Worm (Caenorhabditis elegans) whole organism, L4 larva: ENCODE measurements around the gene F54F2.9.

Experiments used
- D1046.2 ChIP-seq: fragments of 200-800 bp; sonication (Bioruptor generic); IDR thresholded peaks from 2 replicates; pipeline ENCODE4 v1.3.6; 2022; ENCODE audit warnings: missing genetic modification characterization, missing compliant biosample characterization
- F10B5.3 ChIP-seq: sonication (generic microtip); optimal IDR thresholded peaks from 2 replicates; lab custom pipeline; 2016; ENCODE audit warnings: mild to moderate bottlenecking, missing genetic modification characterization, missing compliant biosample characterization
- F26F4.8 ChIP-seq: fragments of 200-800 bp; sonication (Bioruptor generic); conservative IDR thresholded peaks from 2 replicates; pipeline ENCODE4 v1.3.6; 2022; ENCODE audit warnings: missing genetic modification characterization, missing compliant biosample characterization
- F37D6.2 ChIP-seq: sonication (generic microtip); optimal IDR thresholded peaks from 2 replicates; lab custom pipeline; 2016; ENCODE audit warnings: mild to moderate bottlenecking, missing genetic modification characterization, missing compliant biosample characterization
- T20F7.1 ChIP-seq: fragments of 200-800 bp; sonication (Bioruptor generic); optimal IDR thresholded peaks from 2 replicates; lab custom pipeline; 2018; ENCODE audit warnings: mild to moderate bottlenecking, missing genetic modification characterization, missing compliant biosample characterization
- Y5F2A.4 ChIP-seq: fragments of 200-800 bp; sonication (Bioruptor generic); optimal IDR thresholded peaks from 2 replicates; lab custom pipeline; 2018; ENCODE audit warnings: mild to moderate bottlenecking, missing genetic modification characterization, missing compliant biosample characterization
- Y75B8A.6 ChIP-seq: fragments of 200-800 bp; sonication (Bioruptor generic); IDR thresholded peaks from 2 replicates; pipeline ENCODE4 v1.3.6; 2022; ENCODE audit warnings: missing genetic modification reagents, missing genetic modification characterization, missing compliant biosample characterization
- ZK546.5 ChIP-seq, 2 experiments: sonication (generic microtip); optimal IDR thresholded peaks; 2 replicates each; lab custom pipeline; 2017; ENCODE audit warnings: missing biosample characterization in 2 of 2, missing genetic modification characterization in 2 of 2
- aly-2 ChIP-seq: sonication (generic microtip); optimal IDR thresholded peaks from 2 replicates; lab custom pipeline; 2018; ENCODE audit warnings: missing biosample characterization, missing genetic modification characterization
- ama-1 ChIP-seq: fragments of 150-350 bp; optimal IDR thresholded peaks from 2 replicates; lab custom pipeline; 2014; ENCODE audit warnings: inconsistent platforms, mixed read lengths
- ceh-28 ChIP-seq: fragments of 150-350 bp; optimal IDR thresholded peaks from 2 replicates; lab custom pipeline; 2014; ENCODE audit warnings: missing biosample characterization, missing genetic modification reagents, missing genetic modification characterization
- cey-2 ChIP-seq: sonication (generic microtip); optimal IDR thresholded peaks from 3 replicates; lab custom pipeline; 2017; ENCODE audit warnings: missing genetic modification characterization, mild to moderate bottlenecking, missing compliant biosample characterization, antibody characterized with exemption, borderline replicate concordance; ENCODE audit not compliant: insufficient read depth
- daf-12 ChIP-seq: fragments of 150-350 bp; optimal IDR thresholded peaks from 2 replicates; lab custom pipeline; 2014; ENCODE audit warnings: missing biosample characterization, missing genetic modification reagents, missing genetic modification characterization
- daf-16 ChIP-seq, 3 experiments: sonication (generic microtip); optimal IDR thresholded peaks; 2 replicates each; lab custom pipeline; 2016 to 2017; ENCODE audit warnings: missing genetic modification characterization in 3 of 3, missing genetic modification reagents in 3 of 3, mild to moderate bottlenecking in 2 of 3, missing compliant biosample characterization in 2 of 3, missing biosample characterization in 1 of 3, moderate library complexity in 1 of 3
- daf-19 ChIP-seq: fragments of 200-800 bp; sonication (Bioruptor generic); conservative IDR thresholded peaks from 2 replicates; pipeline ENCODE4 v1.3.6; 2022; ENCODE audit warnings: missing genetic modification characterization, missing compliant biosample characterization
- daf-8 ChIP-seq: fragments of 200-800 bp; sonication (Bioruptor generic); IDR thresholded peaks from 2 replicates; pipeline ENCODE4 v1.3.6; 2022; ENCODE audit warnings: missing genetic modification characterization, missing compliant biosample characterization
- dmd-6 ChIP-seq: fragments of 200-800 bp; sonication (Bioruptor generic); IDR thresholded peaks from 2 replicates; pipeline ENCODE4 v1.3.6; 2022; ENCODE audit warnings: missing genetic modification reagents, missing genetic modification characterization, missing compliant biosample characterization
- dmd-9 ChIP-seq: fragments of 200-800 bp; sonication (Bioruptor generic); IDR thresholded peaks from 2 replicates; pipeline ENCODE4 v1.3.6; 2022; ENCODE audit warnings: missing genetic modification reagents, missing genetic modification characterization, missing compliant biosample characterization
- dpl-1 ChIP-seq: fragments of 150-350 bp; optimal IDR thresholded peaks from 2 replicates; lab custom pipeline; 2014; ENCODE audit warnings: missing biosample characterization, missing genetic modification reagents, missing genetic modification characterization
- egl-27 ChIP-seq: sonication (generic microtip); optimal IDR thresholded peaks from 3 replicates; lab custom pipeline; 2017; ENCODE audit warnings: missing biosample characterization, missing genetic modification reagents, missing genetic modification characterization
- fos-1 ChIP-seq: fragments of 150-350 bp; optimal IDR thresholded peaks from 2 replicates; lab custom pipeline; 2014; ENCODE audit warnings: missing biosample characterization, missing genetic modification characterization
- hif-1 ChIP-seq, 2 experiments: sonication (generic microtip); optimal IDR thresholded peaks; 2 replicates each; lab custom pipeline; 2016 to 2017; ENCODE audit warnings: missing compliant biosample characterization in 2 of 2, missing genetic modification characterization in 2 of 2, missing genetic modification reagents in 2 of 2, missing genotype in 2 of 2, mild to moderate bottlenecking in 1 of 2
- hlh-11 ChIP-seq: fragments of 200-800 bp; sonication (Bioruptor generic); optimal IDR thresholded peaks from 2 replicates; lab custom pipeline; 2018; ENCODE audit warnings: mild to moderate bottlenecking, missing genetic modification characterization, missing compliant biosample characterization
- lin-13 ChIP-seq: fragments of 150-350 bp; optimal IDR thresholded peaks from 2 replicates; lab custom pipeline; 2014; ENCODE audit warnings: missing biosample characterization, missing genetic modification reagents, missing genetic modification characterization
- lin-15B ChIP-seq: fragments of 150-350 bp; sonication (generic microtip); optimal IDR thresholded peaks from 3 replicates; lab custom pipeline; 2014; ENCODE audit warnings: missing biosample characterization, missing genetic modification characterization
- lin-38 ChIP-seq: fragments of 200-800 bp; sonication (Bioruptor generic); IDR thresholded peaks from 2 replicates; pipeline ENCODE4 v1.3.6; 2022; ENCODE audit warnings: missing genetic modification reagents, missing genetic modification characterization, missing compliant biosample characterization
- lin-39 ChIP-seq: fragments of 150-350 bp; optimal IDR thresholded peaks from 2 replicates; lab custom pipeline; 2014; ENCODE audit warnings: missing biosample characterization, missing genetic modification reagents, missing genetic modification characterization
- lir-3 ChIP-seq: sonication (generic microtip); optimal IDR thresholded peaks from 2 replicates; lab custom pipeline; 2016; ENCODE audit warnings: mild to moderate bottlenecking, missing genetic modification characterization, missing compliant biosample characterization
- lsy-2 ChIP-seq, 2 experiments: fragments of 150-350 bp in 1 of 2; sonication (generic microtip) in 1 of 2; optimal IDR thresholded peaks; 2 replicates each; lab custom pipeline; 2014 to 2017; ENCODE audit warnings: missing biosample characterization in 2 of 2, missing genetic modification characterization in 2 of 2
- madf-9 ChIP-seq: fragments of 200-800 bp; sonication (Bioruptor generic); conservative IDR thresholded peaks from 2 replicates; pipeline ENCODE4 v1.3.6; 2022; ENCODE audit warnings: missing genetic modification reagents, missing genetic modification characterization, missing compliant biosample characterization
- mdl-1 ChIP-seq, 2 experiments: fragments of 150-350 bp in 1 of 2; sonication (generic microtip) in 1 of 2; optimal IDR thresholded peaks; 2 replicates each; lab custom pipeline; 2014 to 2017; ENCODE audit warnings: missing biosample characterization in 2 of 2, missing genetic modification characterization in 2 of 2
- mep-1 ChIP-seq: fragments of 150-350 bp; sonication (generic microtip); optimal IDR thresholded peaks from 3 replicates; lab custom pipeline; 2014; ENCODE audit warnings: missing biosample characterization, missing genetic modification characterization
- mes-2 ChIP-seq: sonication (generic microtip); optimal IDR thresholded peaks from 2 replicates; lab custom pipeline; 2016; ENCODE audit warnings: missing genotype, mild to moderate bottlenecking, missing genetic modification characterization, missing compliant biosample characterization; ENCODE audit not compliant: poor library complexity, severe bottlenecking
- mxl-3 ChIP-seq: fragments of 200-800 bp; sonication (Bioruptor generic); optimal IDR thresholded peaks from 2 replicates; lab custom pipeline; 2018; ENCODE audit warnings: mild to moderate bottlenecking, missing genetic modification characterization, missing compliant biosample characterization
- nhr-11 ChIP-seq: fragments of 150-350 bp; optimal IDR thresholded peaks from 2 replicates; lab custom pipeline; 2014; ENCODE audit warnings: missing biosample characterization, missing genetic modification characterization
- nhr-25 ChIP-seq: sonication (generic microtip); optimal IDR thresholded peaks from 2 replicates; lab custom pipeline; 2017; ENCODE audit warnings: missing genetic modification characterization, mild to moderate bottlenecking, missing compliant biosample characterization, antibody characterized with exemption, moderate library complexity, borderline replicate concordance; ENCODE audit not compliant: insufficient read depth
- nhr-48 ChIP-seq: sonication (generic microtip); optimal IDR thresholded peaks from 2 replicates; lab custom pipeline; 2016; ENCODE audit warnings: mild to moderate bottlenecking, missing genetic modification characterization, missing compliant biosample characterization
- nhr-6 ChIP-seq: fragments of 150-350 bp; optimal IDR thresholded peaks from 2 replicates; lab custom pipeline; 2014; ENCODE audit warnings: missing biosample characterization, missing genetic modification characterization
- nhr-76 ChIP-seq: fragments of 150-350 bp; optimal IDR thresholded peaks from 2 replicates; lab custom pipeline; 2014; ENCODE audit warnings: missing biosample characterization, missing genetic modification characterization
- nhr-77 ChIP-seq: fragments of 150-350 bp; optimal IDR thresholded peaks from 2 replicates; lab custom pipeline; 2014; ENCODE audit warnings: missing biosample characterization, missing genetic modification characterization
- pqm-1 ChIP-seq: sonication (generic microtip); optimal IDR thresholded peaks from 2 replicates; lab custom pipeline; 2017; ENCODE audit warnings: missing biosample characterization, missing genetic modification characterization
- rbr-2 ChIP-seq: sonication (generic microtip); optimal IDR thresholded peaks from 2 replicates; lab custom pipeline; 2016; ENCODE audit warnings: missing genotype, missing genetic modification characterization, missing compliant biosample characterization
- saeg-2 ChIP-seq: fragments of 200-800 bp; sonication (Bioruptor generic); IDR thresholded peaks from 2 replicates; pipeline ENCODE4 v1.3.6; 2022; ENCODE audit warnings: missing genetic modification reagents, missing genetic modification characterization, missing compliant biosample characterization
- snpc-1.2 ChIP-seq: fragments of 200-800 bp; sonication (Bioruptor generic); IDR thresholded peaks from 2 replicates; pipeline ENCODE4 v1.3.6; 2022; ENCODE audit warnings: missing genetic modification reagents, missing genetic modification characterization, missing compliant biosample characterization
- snpc-4 ChIP-seq: fragments of 150-350 bp; optimal IDR thresholded peaks from 2 replicates; lab custom pipeline; 2014; ENCODE audit warnings: missing biosample characterization, missing genetic modification characterization
- spr-3 ChIP-seq: fragments of 200-800 bp; sonication (Bioruptor generic); optimal IDR thresholded peaks from 2 replicates; lab custom pipeline; 2018; ENCODE audit warnings: mild to moderate bottlenecking, missing genetic modification characterization, missing compliant biosample characterization
- tag-97 ChIP-seq: fragments of 200-800 bp; sonication (Bioruptor generic); IDR thresholded peaks from 2 replicates; pipeline ENCODE4 v1.3.6; 2022; ENCODE audit warnings: missing genetic modification characterization, missing compliant biosample characterization
- zag-1 ChIP-seq: fragments of 150-350 bp; optimal IDR thresholded peaks from 2 replicates; lab custom pipeline; 2014; ENCODE audit warnings: missing biosample characterization, missing genetic modification characterization
- zfp-3 ChIP-seq: fragments of 200-800 bp; sonication (Bioruptor generic); conservative IDR thresholded peaks from 2 replicates; pipeline ENCODE4 v1.3.6; 2022; ENCODE audit warnings: missing genetic modification reagents, missing genetic modification characterization, missing compliant biosample characterization
- zip-2 ChIP-seq: fragments of 150-350 bp; optimal IDR thresholded peaks from 2 replicates; lab custom pipeline; 2014; ENCODE audit warnings: missing biosample characterization, missing genetic modification characterization

Gene F54F2.9

DNA sequence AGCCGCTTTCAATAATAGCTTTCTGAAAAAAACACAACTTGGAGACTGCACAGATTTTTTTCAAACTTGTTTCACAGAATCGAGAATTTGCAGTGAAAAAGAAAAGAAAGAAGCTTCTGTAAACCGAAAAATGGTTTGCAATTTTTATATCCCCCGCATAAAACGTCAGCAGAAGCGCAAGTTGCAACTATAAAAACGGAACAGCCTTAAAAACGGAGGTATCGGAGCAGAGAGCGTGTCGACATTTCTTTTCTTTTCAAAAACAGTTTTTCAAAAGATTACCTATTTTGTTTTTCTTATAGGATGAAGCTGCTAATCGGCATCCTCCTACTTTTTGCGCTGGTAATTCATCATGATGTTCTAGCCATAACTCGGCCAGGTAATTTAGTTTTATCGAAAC, 24.9 kb upstream of the F54F2.9 start, which contains the start of gene plg-1:
Gene plg-1 (plus strand): TSS at position 301 of the 400 bp plus-strand sequence.
- TF ChIP-seq F10B5.3 (tag; lab: Kevin White, UChicago): no peak
- TF ChIP-seq daf-12: no peak
- no peak for TF ChIP-seq zip-2 (tag; lab: Kevin White, UChicago)
- no peak for TF ChIP-seq rbr-2 (tag; lab: Kevin White, UChicago)
- no peak for TF ChIP-seq dpl-1
- TF ChIP-seq daf-19 (GFP tag; lab: Robert Waterston, UW): no peak
- no peak for TF ChIP-seq nhr-48
- no peak for TF ChIP-seq lsy-2 (tag; optimal IDR thresholded peaks at IDR 0.05; lab: Kevin White, UChicago)
- no peak for TF ChIP-seq mep-1 (tag; lab: Kevin White, UChicago)
- no peak for TF ChIP-seq spr-3
- no peak for TF ChIP-seq nhr-11 (tag; lab: Kevin White, UChicago)
- TF ChIP-seq ceh-28 (tag; lab: Kevin White, UChicago): no peak
- TF ChIP-seq saeg-2: no peak
- no peak for TF ChIP-seq lir-3
- no peak for TF ChIP-seq lin-15B
- no peak for TF ChIP-seq nhr-76 (tag; lab: Kevin White, UChicago)

ce11 chrIII:8850482-8851047, 23.5 kb upstream of the F54F2.9 start, which contains the start of gene F44E2.9:
F44E2.9 (minus strand) TSS chrIII:8850532.
- TF ChIP-seq daf-16 (GFP tag; optimal IDR thresholded peaks at IDR 0.05; lab: Kevin White, UChicago) (no peak), daf-16 (tag; optimal IDR thresholded peaks at IDR 0.05; lab: Kevin White, UChicago) (no peak), nhr-25 (no peak), mxl-3 (peak; percentile 13), zag-1 (tag; lab: Kevin White, UChicago) (no peak), T20F7.1 (GFP tag; lab: Kevin White, UChicago) (no peak), aly-2 (no peak), dmd-6 (GFP tag; lab: Robert Waterston, UW) (peak; percentile 41; the same call in 1 of the 2 replicates), cey-2 (no peak), rbr-2 (tag; lab: Kevin White, UChicago) (peak; percentile 18), zfp-3 (no peak), F10B5.3 (tag; lab: Kevin White, UChicago) (no peak), hlh-11 (peak; percentile 28), snpc-4 (tag; lab: Kevin White, UChicago) (no peak), Y5F2A.4 (GFP tag; lab: Kevin White, UChicago) (no peak), ama-1 (lab: Kevin White, UChicago) (no peak), madf-9 (GFP tag; lab: Robert Waterston, UW) (no peak), D1046.2 (no peak), tag-97 (GFP tag; lab: Robert Waterston, UW) (0 out of 2 replicates have a peak, but pooled peaks have one; percentile 27), mes-2 (tag; lab: Kevin White, UChicago) (peak; percentile 97), dmd-9 (GFP tag; lab: Robert Waterston, UW) (no peak), lin-38 (GFP tag; lab: Robert Waterston, UW) (peak; percentile 76), ZK546.5 (tag; optimal IDR thresholded peaks at IDR 0.05; lab: Kevin White, UChicago) (no peak), F26F4.8 (GFP tag; lab: Robert Waterston, UW) (no peak), lin-13 (GFP tag; lab: Kevin White, UChicago) (peak; percentile 52), nhr-11 (tag; lab: Kevin White, UChicago) (no peak), mep-1 (tag; lab: Kevin White, UChicago) (no peak), nhr-77 (tag; lab: Kevin White, UChicago) (no peak), F37D6.2 (no peak), Y75B8A.6 (GFP tag; lab: Robert Waterston, UW) (no peak), mdl-1 (tag; optimal IDR thresholded peaks at IDR 0.05; lab: Kevin White, UChicago) (no peak), daf-8 (GFP tag; lab: Robert Waterston, UW) (no peak), snpc-1.2 (GFP tag; lab: Robert Waterston, UW) (no peak), egl-27 (tag; lab: Kevin White, UChicago) (no peak), pqm-1 (no peak), lin-39 (no peak), nhr-6 (tag; lab: Kevin White, UChicago) (peak; percentile 47), hif-1 (tag; optimal IDR thresholded peaks at IDR 0.05; lab: Kevin White, UChicago) (peak in 1 of 2 experiments; percentile 79), fos-1 (tag; lab: Kevin White, UChicago) (no peak)
